Worm (Caenorhabditis elegans): ENCODE results near the gene C34C6.3.

DNA sequence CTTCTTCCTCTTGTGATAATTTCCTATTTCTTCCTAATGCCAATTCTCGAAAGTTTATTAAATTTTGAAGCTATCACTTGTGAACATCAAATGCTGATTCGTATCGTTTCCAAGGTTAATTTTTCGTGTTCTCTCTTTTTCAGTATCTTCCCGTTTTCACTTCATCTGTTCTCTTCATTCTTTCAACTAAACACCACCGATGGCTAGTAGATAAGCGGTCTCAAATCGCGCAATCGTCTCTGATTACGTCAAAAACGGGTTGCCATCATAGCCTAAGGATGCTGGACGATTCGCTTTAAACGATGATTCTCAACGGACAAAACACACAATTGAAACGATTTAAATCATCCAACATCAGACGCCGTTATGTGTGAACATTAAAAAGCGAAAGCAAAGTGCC is 25.9 kb downstream of the C34C6.3 start:
- TF ChIP-seq lsy-27 (tag; optimal IDR thresholded peaks at IDR 0.05; ENCODE audit: borderline replicate concordance, insufficient read depth) (no peak), hmg-20 (GFP tag; IDR thresholded peaks at IDR 0.05) (no peak), F57A8.1 (GFP tag; optimal IDR thresholded peaks at IDR 0.05) (no peak), let-526 (GFP tag; IDR thresholded peaks at IDR 0.05) (no peak), F37B4.10 (GFP tag; IDR thresholded peaks at IDR 0.05) (no peak), ceh-58 (GFP tag; IDR thresholded peaks at IDR 0.05) (no peak), unc-62 (GFP tag; optimal IDR thresholded peaks at IDR 0.05) (no peak), pha-4 (tag; optimal IDR thresholded peaks at IDR 0.05) (no peak), D2030.7 (GFP tag; IDR thresholded peaks at IDR 0.05) (no peak)
